Worm (Caenorhabditis elegans): ENCODE results near the gene ZK994.6.

ZK994.6 gene

DNA sequence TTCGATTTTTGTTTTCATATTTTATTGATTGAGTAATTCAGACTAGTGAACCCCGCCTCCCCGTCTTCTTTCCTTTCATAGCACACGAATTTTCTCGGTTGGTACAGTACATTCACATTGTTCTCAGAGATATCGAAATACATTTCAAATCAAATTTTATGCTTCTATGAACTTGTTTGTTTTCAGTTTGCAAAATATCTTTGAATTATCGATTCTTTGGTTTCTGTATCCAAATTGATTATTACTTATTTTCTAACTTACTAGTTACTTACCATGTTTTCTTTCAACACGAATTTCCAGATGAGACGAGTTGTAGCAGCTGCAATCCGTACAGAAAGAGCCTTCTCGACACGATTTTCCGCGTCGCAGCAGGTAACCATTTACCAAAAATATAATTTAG, 41.8 kb downstream of the ZK994.6 start, which contains the start of gene mrps-2:
mrps-2 (plus strand) TSS at position 301 of the 400 bp plus-strand sequence.
- no peak for TF ChIP-seq nhr-2 (tag; optimal IDR thresholded peaks at IDR 0.05)
- no peak for TF ChIP-seq hlh-1 (tag; optimal IDR thresholded peaks at IDR 0.05)
- TF ChIP-seq nhr-12 (tag; optimal IDR thresholded peaks at IDR 0.05): no peak
- TF ChIP-seq ceh-39 (tag; optimal IDR thresholded peaks at IDR 0.05): no peak
- TF ChIP-seq ceh-83 (GFP tag; optimal IDR thresholded peaks at IDR 0.05): no peak
- TF ChIP-seq M03D4.4 (tag; optimal IDR thresholded peaks at IDR 0.05): no peak

DNA sequence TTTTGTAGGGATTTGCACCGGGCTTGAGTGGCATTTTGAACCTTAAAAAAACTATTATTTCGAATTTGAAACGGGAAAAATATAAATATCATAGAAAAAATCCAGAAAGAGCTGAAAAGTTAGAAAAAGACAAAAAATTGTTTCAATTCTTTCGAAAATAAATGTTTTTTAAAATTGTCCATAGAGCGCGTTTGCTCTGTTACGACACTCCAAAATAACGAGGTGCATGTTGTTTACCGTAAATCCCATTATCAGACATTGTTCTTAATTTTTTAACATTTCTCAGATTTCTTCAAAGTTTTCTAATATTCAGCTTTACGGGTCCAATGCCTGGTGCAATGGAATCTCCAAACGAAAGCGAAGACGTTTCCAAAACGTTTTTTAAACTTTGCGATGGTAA, 45.1 kb downstream of the ZK994.6 start, which contains the start of the genes dnj-22 and natc-1:
dnj-22 (minus strand) TSS at position 47 of the 400 bp plus-strand sequence.
natc-1 (plus strand) TSS at position 286 of the 400 bp plus-strand sequence.
- TF ChIP-seq lsy-2 (tag; optimal IDR thresholded peaks at IDR 0.05) (peak; percentile 56), mab-5 (tag; optimal IDR thresholded peaks at IDR 0.05) (peak; percentile 24), lin-13 (tag; optimal IDR thresholded peaks at IDR 0.05) (peak; percentile 19), nhr-237 (tag; optimal IDR thresholded peaks at IDR 0.05) (peak; percentile 67), pha-4 (tag; optimal IDR thresholded peaks at IDR 0.05) (peak; percentile 91), M03D4.4 (tag; optimal IDR thresholded peaks at IDR 0.05) (no peak), ceh-39 (tag; optimal IDR thresholded peaks at IDR 0.05) (peak; percentile 24), unc-120 (tag; optimal IDR thresholded peaks at IDR 0.05; ENCODE audit: poor library complexity, severe bottlenecking) (no peak), ces-1 (GFP tag; optimal IDR thresholded peaks at IDR 0.05) (peak; percentile 96), zip-8 (tag; optimal IDR thresholded peaks at IDR 0.05) (no peak)

DNA sequence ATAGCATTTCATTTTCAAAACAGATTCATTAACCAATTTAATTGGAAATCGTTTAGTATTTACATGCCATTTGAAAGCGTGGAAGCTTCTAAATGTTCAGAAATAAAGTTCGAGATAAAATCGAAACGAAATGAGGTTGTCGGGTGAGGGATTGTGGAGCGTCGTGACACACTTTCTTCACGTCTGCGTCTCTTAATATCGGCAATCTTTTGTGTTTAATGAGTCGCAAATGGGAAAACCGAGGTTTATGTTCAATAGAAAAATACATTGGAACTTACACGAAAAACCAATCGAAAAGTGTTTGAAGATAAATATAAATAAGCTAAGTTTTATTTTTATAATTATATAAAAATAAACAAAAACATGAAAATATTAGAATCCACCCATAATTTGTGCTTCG, 46.4 kb downstream of the ZK994.6 start:
- TF ChIP-seq drap-1 (GFP tag; optimal IDR thresholded peaks at IDR 0.05) (no peak), nhr-2 (tag; optimal IDR thresholded peaks at IDR 0.05) (no peak), ces-1 (GFP tag; optimal IDR thresholded peaks at IDR 0.05) (peak; percentile 52), nhr-237 (tag; optimal IDR thresholded peaks at IDR 0.05) (no peak)

DNA sequence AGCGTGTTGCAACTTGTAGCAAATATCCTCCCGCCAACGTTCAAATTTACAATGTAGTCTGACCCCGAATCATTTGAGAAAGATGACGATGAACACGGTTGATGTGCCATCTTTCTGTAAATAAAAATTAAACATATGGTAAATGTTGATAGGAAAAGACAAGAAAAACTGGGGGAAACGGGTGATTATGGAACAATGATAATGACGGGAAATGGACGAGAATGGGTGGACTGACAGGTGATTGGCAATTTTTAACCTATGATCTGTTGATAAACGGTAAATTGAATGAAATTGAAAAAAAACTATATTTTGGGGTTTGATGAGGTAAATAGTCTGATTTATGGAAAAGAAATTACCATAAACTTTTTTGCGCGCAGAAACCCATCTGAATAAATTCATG, 46.9 kb downstream of the ZK994.6 start, which contains the start of gene T23B12.6:
T23B12.6 (minus strand) TSS at position 114 of the 400 bp plus-strand sequence.
- TF ChIP-seq unc-62 (GFP tag; optimal IDR thresholded peaks at IDR 0.05): no peak
- TF ChIP-seq ces-1 (GFP tag; optimal IDR thresholded peaks at IDR 0.05): no peak
- TF ChIP-seq nhr-28 (tag; optimal IDR thresholded peaks at IDR 0.05): no peak
- no peak for TF ChIP-seq ceh-83 (GFP tag; optimal IDR thresholded peaks at IDR 0.05)
- no peak for TF ChIP-seq unc-120 (tag; optimal IDR thresholded peaks at IDR 0.05; ENCODE audit: poor library complexity, severe bottlenecking)
- TF ChIP-seq lsy-2 (tag; optimal IDR thresholded peaks at IDR 0.05): no peak
- no peak for TF ChIP-seq sem-2 (GFP tag; optimal IDR thresholded peaks at IDR 0.05)
- TF ChIP-seq ham-2 (GFP tag; optimal IDR thresholded peaks at IDR 0.05): no peak
- TF ChIP-seq nhr-76 (tag; optimal IDR thresholded peaks at IDR 0.05): no peak
- TF ChIP-seq hlh-1 (tag; optimal IDR thresholded peaks at IDR 0.05): no peak
- TF ChIP-seq tbx-8 (GFP tag; optimal IDR thresholded peaks at IDR 0.05): no peak
- TF ChIP-seq nhr-237 (tag; optimal IDR thresholded peaks at IDR 0.05): no peak
- TF ChIP-seq lin-32 (GFP tag; optimal IDR thresholded peaks at IDR 0.05): no peak
- no peak for TF ChIP-seq pha-4 (tag; optimal IDR thresholded peaks at IDR 0.05)
- no peak for TF ChIP-seq nhr-2 (tag; optimal IDR thresholded peaks at IDR 0.05)
- no peak for TF ChIP-seq mab-5 (tag; optimal IDR thresholded peaks at IDR 0.05)

DNA sequence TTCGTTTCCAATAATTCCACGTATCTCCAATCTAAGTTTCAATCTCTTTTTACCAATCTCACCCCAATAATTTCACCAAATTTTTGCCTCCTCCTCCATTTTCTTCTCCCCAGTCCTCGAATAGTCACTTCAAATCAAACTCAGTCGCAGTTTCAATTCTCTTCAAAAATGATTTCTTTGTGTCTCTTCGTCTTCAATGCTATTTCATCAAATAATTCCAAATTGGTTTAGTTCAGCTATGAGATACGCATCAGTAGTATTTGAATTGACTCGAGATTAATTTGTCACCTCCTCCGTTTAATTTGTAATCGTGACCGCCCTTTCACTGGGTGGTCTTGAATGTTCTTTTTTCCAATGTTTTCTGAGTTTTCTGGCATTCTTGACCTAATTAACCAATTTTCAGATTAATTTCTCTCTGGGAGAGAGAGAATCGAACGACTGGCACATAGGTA, 52.2 kb downstream of the ZK994.6 start, which contains the start of gene T23B12.11:
T23B12.11 (plus strand) TSS at position 402 of the 452 bp plus-strand sequence.
- TF ChIP-seq lin-13 (tag; optimal IDR thresholded peaks at IDR 0.05): no peak
- no peak for TF ChIP-seq nhr-28 (tag; optimal IDR thresholded peaks at IDR 0.05)

All from whole organism, mixed stage, embryonic.